Worm (Caenorhabditis elegans) whole organism, L4 larva: ENCODE measurements around the gene srd-66.

ENCODE experiments used
- F49E8.2 ChIP-seq: sonication (generic microtip); optimal IDR thresholded peaks from 2 replicates; lab custom pipeline; 2016; ENCODE audit warnings: missing compliant biosample characterization, mild to moderate bottlenecking, missing genetic modification characterization, borderline replicate concordance
- ces-1 ChIP-seq: fragments of 150-350 bp; sonication (generic microtip); optimal IDR thresholded peaks from 4 replicates; lab custom pipeline; 2014; ENCODE audit warnings: missing biosample characterization, missing genetic modification reagents, missing genetic modification characterization
- daf-12 ChIP-seq: fragments of 150-350 bp; optimal IDR thresholded peaks from 2 replicates; lab custom pipeline; 2014; ENCODE audit warnings: missing biosample characterization, missing genetic modification reagents, missing genetic modification characterization
- egl-27 ChIP-seq: sonication (generic microtip); optimal IDR thresholded peaks from 3 replicates; lab custom pipeline; 2017; ENCODE audit warnings: missing biosample characterization, missing genetic modification reagents, missing genetic modification characterization
- nhr-237 ChIP-seq: sonication (generic microtip); optimal IDR thresholded peaks from 2 replicates; lab custom pipeline; 2017; ENCODE audit warnings: missing biosample characterization, missing genetic modification characterization
- nhr-48 ChIP-seq: sonication (generic microtip); optimal IDR thresholded peaks from 2 replicates; lab custom pipeline; 2016; ENCODE audit warnings: mild to moderate bottlenecking, missing genetic modification characterization, missing compliant biosample characterization
- unc-130 ChIP-seq: sonication (generic microtip); optimal IDR thresholded peaks from 2 replicates; lab custom pipeline; 2016; ENCODE audit warnings: missing genetic modification reagents, missing genetic modification characterization, missing compliant biosample characterization

- TF ChIP-seq egl-27 (tag; lab: Kevin White, UChicago) = no peak
- TF ChIP-seq nhr-48 (tag; lab: Kevin White, UChicago) = no peak
- TF ChIP-seq F49E8.2 = no peak
- no peak for TF ChIP-seq daf-12
- no peak for TF ChIP-seq ces-1 (GFP tag; lab: Kevin White, UChicago)
- no peak for TF ChIP-seq unc-130
- no peak for TF ChIP-seq nhr-237
Measured at ce11 chrIII:2031746-2032145, 49.3 kb upstream of the srd-66 start.
